Worm (Caenorhabditis elegans) whole organism, L3 larva: ENCODE results near the gene K04C2.2.

Source experiments
- ceh-16 ChIP-seq: sonication (generic microtip); optimal IDR thresholded peaks from 2 replicates; lab custom pipeline; 2017; ENCODE audit warnings: missing biosample characterization, missing genetic modification characterization
- ceh-82 ChIP-seq: fragments of 150-350 bp; optimal IDR thresholded peaks from 2 replicates; lab custom pipeline; 2014; ENCODE audit warnings: missing biosample characterization, missing genetic modification characterization
- ceh-9 ChIP-seq: sonication (generic microtip); optimal IDR thresholded peaks from 2 replicates; lab custom pipeline; 2018; ENCODE audit warnings: missing biosample characterization, missing genetic modification characterization
- daf-12 ChIP-seq: fragments of 150-350 bp; optimal IDR thresholded peaks from 2 replicates; lab custom pipeline; 2014; ENCODE audit warnings: missing biosample characterization, missing genetic modification reagents, missing genetic modification characterization
- egl-5 ChIP-seq: fragments of 150-350 bp; optimal IDR thresholded peaks from 2 replicates; lab custom pipeline; 2017; ENCODE audit warnings: missing biosample characterization, missing genetic modification reagents, missing genetic modification characterization, inconsistent platforms
- elt-1 ChIP-seq: fragments of 150-350 bp; optimal IDR thresholded peaks from 2 replicates; lab custom pipeline; 2014; ENCODE audit warnings: missing biosample characterization, missing genetic modification characterization
- elt-2 ChIP-seq: sonication (generic microtip); optimal IDR thresholded peaks from 2 replicates; lab custom pipeline; 2016; ENCODE audit warnings: missing genetic modification reagents, mild to moderate bottlenecking, missing genetic modification characterization, missing compliant biosample characterization
- elt-3 ChIP-seq, 3 experiments: fragments of 150-350 bp in 1 of 3; sonication (generic microtip) in 2 of 3; optimal IDR thresholded peaks; 2 replicates in 2 of 3; 4 replicates in 1 of 3; lab custom pipeline; 2014 to 2017; ENCODE audit warnings: missing biosample characterization in 3 of 3, missing genetic modification characterization in 3 of 3
- eor-1 ChIP-seq, 2 experiments: fragments of 150-350 bp; optimal IDR thresholded peaks; 2 replicates each; lab custom pipeline; 2014 to 2018; ENCODE audit warnings: missing biosample characterization in 2 of 2, missing genetic modification characterization in 2 of 2
- fkh-10 ChIP-seq: sonication (generic microtip); optimal IDR thresholded peaks from 2 replicates; lab custom pipeline; 2017; ENCODE audit warnings: missing biosample characterization, missing genetic modification reagents, missing genetic modification characterization
- fkh-2 ChIP-seq: fragments of 150-350 bp; optimal IDR thresholded peaks from 2 replicates; lab custom pipeline; 2014; ENCODE audit warnings: missing biosample characterization, missing genetic modification reagents, missing genetic modification characterization
- fos-1 ChIP-seq: fragments of 150-350 bp; optimal IDR thresholded peaks from 2 replicates; lab custom pipeline; 2014; ENCODE audit warnings: missing biosample characterization, missing genetic modification characterization
- hmg-11 ChIP-seq: sonication (generic microtip); optimal IDR thresholded peaks from 2 replicates; lab custom pipeline; 2016; ENCODE audit warnings: missing genetic modification characterization, missing compliant biosample characterization
- jun-1 ChIP-seq: fragments of 150-350 bp; optimal IDR thresholded peaks from 2 replicates; lab custom pipeline; 2014; ENCODE audit warnings: missing biosample characterization, missing genetic modification reagents, missing genetic modification characterization
- lin-15B ChIP-seq: fragments of 150-350 bp; optimal IDR thresholded peaks from 2 replicates; lab custom pipeline; 2014; ENCODE audit warnings: missing biosample characterization, missing genetic modification characterization
- lin-39 ChIP-seq: fragments of 150-350 bp; optimal IDR thresholded peaks from 2 replicates; lab custom pipeline; 2018; ENCODE audit warnings: missing biosample characterization, missing genetic modification reagents, missing genetic modification characterization
- lsy-12 ChIP-seq: sonication (generic microtip); optimal IDR thresholded peaks from 2 replicates; lab custom pipeline; 2016; ENCODE audit warnings: mild to moderate bottlenecking, missing genetic modification characterization, missing compliant biosample characterization
- mdl-1 ChIP-seq: fragments of 150-350 bp; optimal IDR thresholded peaks from 2 replicates; lab custom pipeline; 2014; ENCODE audit warnings: missing biosample characterization, missing genetic modification characterization
- mml-1 ChIP-seq: fragments of 150-350 bp; sonication (generic microtip); optimal IDR thresholded peaks from 3 replicates; lab custom pipeline; 2014; ENCODE audit warnings: missing biosample characterization, missing genetic modification characterization
- nfya-1 ChIP-seq: sonication (generic microtip); optimal IDR thresholded peaks from 2 replicates; lab custom pipeline; 2017; ENCODE audit warnings: missing genetic modification characterization, mild to moderate bottlenecking, missing compliant biosample characterization, antibody characterized with exemption, moderate library complexity; ENCODE audit not compliant: insufficient read depth
- nhr-12 ChIP-seq: fragments of 150-350 bp; optimal IDR thresholded peaks from 2 replicates; lab custom pipeline; 2014; ENCODE audit warnings: missing biosample characterization, missing genetic modification characterization
- nhr-23 ChIP-seq: fragments of 150-350 bp; optimal IDR thresholded peaks from 2 replicates; lab custom pipeline; 2014; ENCODE audit warnings: missing biosample characterization, missing genetic modification reagents, missing genetic modification characterization
- nhr-28 ChIP-seq: fragments of 150-350 bp; optimal IDR thresholded peaks from 2 replicates; lab custom pipeline; 2014; ENCODE audit warnings: missing biosample characterization, missing genetic modification characterization
- nhr-67 ChIP-seq: fragments of 150-350 bp; optimal IDR thresholded peaks from 2 replicates; lab custom pipeline; 2014; ENCODE audit warnings: missing biosample characterization, missing genetic modification characterization
- nhr-76 ChIP-seq: fragments of 150-350 bp; sonication (generic microtip); optimal IDR thresholded peaks from 5 replicates; lab custom pipeline; 2014; ENCODE audit warnings: missing biosample characterization, missing genetic modification characterization
- pha-4 ChIP-seq: fragments of 150-350 bp; optimal IDR thresholded peaks from 2 replicates; lab custom pipeline; 2014; ENCODE audit warnings: missing biosample characterization, missing genetic modification reagents, missing genetic modification characterization
- pqm-1 ChIP-seq: fragments of 150-350 bp; optimal IDR thresholded peaks from 2 replicates; lab custom pipeline; 2017; ENCODE audit warnings: missing biosample characterization, missing genetic modification characterization, inconsistent platforms
- sea-2 ChIP-seq: fragments of 150-350 bp; sonication (generic microtip); optimal IDR thresholded peaks from 4 replicates; lab custom pipeline; 2014; ENCODE audit warnings: missing biosample characterization, missing genetic modification reagents, missing genetic modification characterization
- skn-1 ChIP-seq: fragments of 150-350 bp; optimal IDR thresholded peaks from 2 replicates; lab custom pipeline; 2014; ENCODE audit warnings: missing biosample characterization, missing genetic modification characterization
- tbx-2 ChIP-seq: sonication (generic microtip); optimal IDR thresholded peaks from 2 replicates; lab custom pipeline; 2016; ENCODE audit warnings: mild to moderate bottlenecking, missing genetic modification characterization, missing compliant biosample characterization
- unc-39 ChIP-seq: sonication (generic microtip); optimal IDR thresholded peaks from 4 replicates; lab custom pipeline; 2017; ENCODE audit warnings: missing biosample characterization, missing genetic modification characterization
- zag-1 ChIP-seq: fragments of 150-350 bp; optimal IDR thresholded peaks from 2 replicates; lab custom pipeline; 2014; ENCODE audit warnings: missing biosample characterization, missing genetic modification characterization
- ztf-4 ChIP-seq: fragments of 150-350 bp; optimal IDR thresholded peaks from 2 replicates; lab custom pipeline; 2014; ENCODE audit warnings: missing biosample characterization, missing genetic modification characterization

K04C2.2 gene

DNA sequence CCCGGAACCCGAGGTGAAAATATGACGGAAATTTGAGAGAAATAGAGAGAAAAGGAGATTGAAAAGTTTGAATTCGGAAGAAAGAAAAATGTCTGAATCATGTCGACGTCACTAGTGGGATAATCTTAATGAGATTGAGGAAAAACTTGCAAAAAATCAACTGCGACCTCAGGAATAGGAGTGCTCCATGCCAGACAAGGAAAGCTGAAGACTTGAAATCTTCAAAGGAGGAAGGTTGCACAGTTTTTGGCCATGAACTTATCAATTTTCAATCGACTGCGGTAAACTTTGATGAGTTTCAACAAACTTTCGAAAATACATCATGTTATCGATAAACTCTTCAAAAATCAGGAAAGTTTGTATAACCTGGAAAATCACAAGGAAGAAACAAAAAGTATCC is 22.8 kb downstream of the K04C2.2 start, which contains the start of gene pdf-1:
Gene pdf-1 (minus strand): TSS at position 101 of the 400 bp plus-strand sequence.
- TF ChIP-seq ceh-16 (tag; lab: Kevin White, UChicago) (no peak), lin-39 (tag; lab: Kevin White, UChicago) (no peak), mdl-1 (no peak), nfya-1 (tag; lab: Kevin White, UChicago) (no peak), daf-12 (tag; lab: Kevin White, UChicago) (no peak), ceh-82 (tag; lab: Kevin White, UChicago) (no peak), pqm-1 (tag; lab: Kevin White, UChicago) (no peak), nhr-76 (tag; lab: Kevin White, UChicago) (no peak), ceh-9 (no peak), egl-5 (no peak), elt-3 (tag; optimal IDR thresholded peaks at IDR 0.05; lab: Kevin White, UChicago) (no peak), unc-39 (tag; lab: Kevin White, UChicago) (no peak), fkh-2 (tag; lab: Kevin White, UChicago) (no peak), lsy-12 (tag; lab: Kevin White, UChicago) (no peak), nhr-28 (tag; lab: Kevin White, UChicago) (no peak), pha-4 (tag; lab: Kevin White, UChicago) (no peak), nhr-67 (tag; lab: Kevin White, UChicago) (no peak), zag-1 (tag; lab: Kevin White, UChicago) (no peak), fos-1 (tag; lab: Kevin White, UChicago) (no peak)

DNA sequence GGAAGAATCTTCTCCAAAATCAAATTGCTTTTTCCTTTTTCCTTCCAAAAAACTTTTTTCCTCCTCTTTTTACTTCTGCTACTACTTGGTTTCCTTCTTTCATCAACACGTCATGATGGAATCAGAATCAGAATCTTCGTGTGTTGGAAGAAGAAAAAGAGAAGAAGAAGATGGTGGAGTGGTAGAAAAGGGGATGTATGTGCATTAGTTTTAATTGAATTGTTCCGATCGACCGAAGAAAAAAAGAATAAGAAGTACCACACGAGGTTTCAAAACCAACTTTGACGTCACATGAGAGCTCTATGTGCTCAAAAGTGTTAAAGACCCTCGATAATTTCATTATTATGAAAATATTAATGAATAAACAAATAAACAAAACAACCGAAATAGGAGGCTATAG is 25.3 kb downstream of the K04C2.2 start:
- TF ChIP-seq fkh-10 (peak; percentile 31), jun-1 (tag; lab: Kevin White, UChicago) (no peak), tbx-2 (no peak)

ce11 chrIII:6928725-6929124 is 39.2 kb downstream of the K04C2.2 start, which contains the start of gene flap-1:
flap-1 (minus strand) TSS chrIII:6928825.
- TF ChIP-seq nfya-1 (tag; lab: Kevin White, UChicago) (no peak), fkh-10 (no peak), ceh-82 (tag; lab: Kevin White, UChicago) (no peak), nhr-12 (tag; lab: Kevin White, UChicago) (no peak), elt-1 (tag; lab: Kevin White, UChicago) (no peak), lin-39 (tag; lab: Kevin White, UChicago) (no peak), mml-1 (tag; lab: Kevin White, UChicago) (no peak), hmg-11 (tag; lab: Kevin White, UChicago) (no peak), ceh-9 (no peak), elt-2 (tag; lab: Kevin White, UChicago) (no peak), fos-1 (tag; lab: Kevin White, UChicago) (no peak), eor-1 (tag; optimal IDR thresholded peaks at IDR 0.05; lab: Kevin White, UChicago) (no peak), jun-1 (tag; lab: Kevin White, UChicago) (no peak), nhr-28 (tag; lab: Kevin White, UChicago) (no peak), mdl-1 (no peak), ceh-16 (tag; lab: Kevin White, UChicago) (no peak), skn-1 (tag; lab: Kevin White, UChicago) (no peak)
- TF ChIP-seq, all 47 proteins: peak for 0

ce11 chrIII:6929558-6930167 is 40.1 kb downstream of the K04C2.2 start, which contains the start of gene inf-1:
inf-1 (plus strand) TSS chrIII:6930134.
- TF ChIP-seq pha-4 (tag; lab: Kevin White, UChicago) (peak; percentile 68), sea-2 (GFP tag; lab: Kevin White, UChicago) (no peak), nfya-1 (tag; lab: Kevin White, UChicago) (peak; percentile 71), ztf-4 (tag; lab: Kevin White, UChicago) (no peak), fkh-10 (no peak), lsy-12 (tag; lab: Kevin White, UChicago) (no peak), lin-39 (tag; lab: Kevin White, UChicago) (peak; percentile 15), nhr-23 (tag; lab: Kevin White, UChicago) (peak; percentile 32), elt-2 (tag; lab: Kevin White, UChicago) (peak; percentile 10), lin-15B (tag; lab: Kevin White, UChicago) (peak; percentile 92), mdl-1 (no peak)
